Worm (Caenorhabditis elegans) whole organism, midembryonic: ENCODE data around the gene clp-6.

Source experiments
- cog-1 ChIP-seq: sonication (generic microtip); optimal IDR thresholded peaks from 2 replicates; lab custom pipeline; 2016; ENCODE audit warnings: missing genetic modification characterization, missing compliant biosample characterization
- flt-1 ChIP-seq: fragments of 200-800 bp; sonication (Bioruptor generic); IDR thresholded peaks from 2 replicates; pipeline ENCODE4 v1.3.6; 2022; ENCODE audit warnings: missing genetic modification characterization, missing compliant biosample characterization
- klf-2 ChIP-seq: fragments of 200-800 bp; sonication (Bioruptor generic); conservative IDR thresholded peaks from 2 replicates; pipeline ENCODE4 v1.3.6; 2022; ENCODE audit warnings: missing genetic modification reagents, missing genetic modification characterization, missing compliant biosample characterization
- ref-1 ChIP-seq: fragments of 200-800 bp; sonication (Bioruptor generic); conservative IDR thresholded peaks from 2 replicates; pipeline ENCODE4 v1.3.6; 2022; ENCODE audit warnings: missing genetic modification reagents, missing genetic modification characterization, missing compliant biosample characterization
- tab-1 ChIP-seq: fragments of 200-800 bp; sonication (Bioruptor generic); IDR thresholded peaks from 2 replicates; pipeline ENCODE4 v1.3.6; 2022; ENCODE audit warnings: missing genetic modification characterization, missing compliant biosample characterization
- ztf-29 ChIP-seq: fragments of 200-800 bp; sonication (Bioruptor generic); IDR thresholded peaks from 2 replicates; pipeline ENCODE4 v1.3.6; 2022; ENCODE audit warnings: missing genetic modification reagents, missing genetic modification characterization, missing compliant biosample characterization

- TF ChIP-seq ref-1 (GFP tag; lab: Robert Waterston, UW) (no peak), klf-2 (GFP tag; lab: Robert Waterston, UW) (no peak), ztf-29 (GFP tag; lab: Robert Waterston, UW) (no peak), tab-1 (GFP tag; lab: Robert Waterston, UW) (no peak), flt-1 (no peak), cog-1 (tag; lab: Kevin White, UChicago) (no peak)
These were observed 8.7 kb upstream of the clp-6 start for ce11 chrIV:1443514-1443913.
